Worm (Caenorhabditis elegans): ENCODE measurements around the gene chil-25.

The chil-25 gene

DNA sequence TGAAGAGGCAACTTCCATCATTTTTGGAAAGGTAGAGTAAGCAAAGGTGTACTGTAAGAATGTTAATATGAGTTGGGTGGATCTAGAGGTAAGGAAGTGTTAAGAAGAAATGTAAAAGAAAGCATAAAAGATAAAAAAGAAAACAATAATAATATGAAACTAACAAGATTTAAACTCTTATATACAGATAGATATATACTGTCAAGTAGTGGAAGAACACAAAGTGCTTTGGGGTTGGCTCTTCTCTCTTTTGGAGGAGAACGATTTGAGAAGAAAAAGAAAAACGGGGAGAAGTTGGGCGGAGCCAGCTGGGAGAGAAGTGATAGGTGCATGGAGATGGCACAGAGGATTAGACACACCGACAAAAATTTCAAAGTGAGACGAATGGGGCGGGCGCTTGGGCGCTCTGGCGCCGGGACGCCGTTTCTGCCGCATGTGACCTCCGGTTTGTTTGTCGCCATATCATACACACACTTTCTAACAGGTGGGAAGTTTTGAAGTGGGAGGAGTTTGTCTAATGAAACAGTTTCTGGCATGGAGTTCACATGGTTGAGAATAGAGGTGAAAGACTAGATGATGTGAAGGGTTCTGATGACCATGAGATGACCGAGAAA, 13.2 kb upstream of the chil-25 start, which contains the start of gene T19H5.4:
T19H5.4 (minus strand) TSS at position 51 of the 614 bp plus-strand sequence.
- TF ChIP-seq ets-7 (tag; optimal IDR thresholded peaks at IDR 0.05) (no peak), tra-4 (tag; optimal IDR thresholded peaks at IDR 0.05) (no peak), ceh-36 (tag; optimal IDR thresholded peaks at IDR 0.05) (no peak), tbx-11 (GFP tag; IDR thresholded peaks at IDR 0.05) (no peak), B0310.2 (tag; optimal IDR thresholded peaks at IDR 0.05) (no peak)

DNA sequence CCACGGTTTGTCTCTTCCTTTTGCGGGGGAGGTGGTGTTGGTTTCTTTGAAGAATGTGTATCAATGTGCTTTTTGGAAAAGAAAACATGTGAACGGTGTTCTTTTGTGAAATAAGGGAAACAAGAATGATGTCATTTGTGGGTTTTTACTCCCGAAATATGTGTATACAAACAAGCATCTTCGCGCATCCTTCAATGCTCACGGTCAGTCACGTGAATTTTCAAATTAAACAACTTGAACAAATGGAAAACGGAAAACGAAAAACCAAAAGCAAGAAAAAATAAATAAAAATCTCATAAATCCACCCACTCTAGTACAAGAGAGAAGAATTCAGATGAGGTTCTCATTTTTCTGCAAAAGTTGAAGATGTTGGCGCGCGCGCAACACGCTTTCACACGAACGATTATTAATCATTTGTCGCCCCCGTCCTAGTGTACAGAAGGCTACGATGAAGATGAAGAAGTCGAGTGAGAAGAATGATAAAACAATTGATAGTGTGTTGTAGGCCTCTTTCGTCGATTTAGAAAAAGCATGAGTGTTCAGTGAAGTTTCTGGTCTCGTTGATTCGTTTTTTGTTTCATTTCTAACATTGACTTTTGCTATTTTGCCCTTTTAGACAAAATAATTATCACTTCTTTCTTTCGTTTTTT, 10.9 kb upstream of the chil-25 start:
- TF ChIP-seq hmbx-1 (tag; optimal IDR thresholded peaks at IDR 0.05) (no peak), tbx-37 (GFP tag; conservative IDR thresholded peaks at IDR 0.05) (no peak), F13C5.2 (tag; optimal IDR thresholded peaks at IDR 0.05) (no peak), ama-1 (optimal IDR thresholded peaks at IDR 0.05) (no peak), ets-7 (tag; optimal IDR thresholded peaks at IDR 0.05) (no peak), aly-1 (tag; optimal IDR thresholded peaks at IDR 0.05) (no peak), sea-1 (GFP tag; conservative IDR thresholded peaks at IDR 0.05) (no peak), hnd-1 (tag; optimal IDR thresholded peaks at IDR 0.05) (no peak), pes-1 (GFP tag; IDR thresholded peaks at IDR 0.05) (no peak), ceh-13 (GFP tag; optimal IDR thresholded peaks at IDR 0.05) (no peak), hmg-4 (GFP tag; optimal IDR thresholded peaks at IDR 0.05) (no peak)

DNA sequence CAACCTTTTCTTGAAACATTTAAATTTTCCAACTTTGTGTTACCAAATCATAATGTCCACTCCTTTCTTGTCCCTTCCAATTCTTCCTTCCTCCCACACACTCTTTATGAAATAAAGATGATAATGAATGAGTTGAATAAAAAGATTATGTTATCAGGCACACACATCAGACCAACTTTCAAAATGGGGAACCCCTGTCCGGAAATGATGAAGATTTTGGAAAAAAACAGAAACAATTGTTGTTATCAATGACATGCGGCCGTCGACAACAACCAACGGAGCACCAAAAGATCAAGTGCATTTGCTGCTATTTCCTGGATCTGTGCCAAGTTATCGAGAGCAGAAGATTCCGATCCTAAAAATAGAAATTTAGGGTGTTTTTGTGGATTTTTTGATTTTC, 9.1 kb upstream of the chil-25 start:
- no peak for TF ChIP-seq ets-7 (tag; optimal IDR thresholded peaks at IDR 0.05)
- TF ChIP-seq tra-4 (tag; optimal IDR thresholded peaks at IDR 0.05): no peak
- TF ChIP-seq pes-1 (GFP tag; IDR thresholded peaks at IDR 0.05): no peak
- no peak for TF ChIP-seq scrt-1 (GFP tag; IDR thresholded peaks at IDR 0.05)
- TF ChIP-seq hmbx-1 (tag; optimal IDR thresholded peaks at IDR 0.05): no peak

DNA sequence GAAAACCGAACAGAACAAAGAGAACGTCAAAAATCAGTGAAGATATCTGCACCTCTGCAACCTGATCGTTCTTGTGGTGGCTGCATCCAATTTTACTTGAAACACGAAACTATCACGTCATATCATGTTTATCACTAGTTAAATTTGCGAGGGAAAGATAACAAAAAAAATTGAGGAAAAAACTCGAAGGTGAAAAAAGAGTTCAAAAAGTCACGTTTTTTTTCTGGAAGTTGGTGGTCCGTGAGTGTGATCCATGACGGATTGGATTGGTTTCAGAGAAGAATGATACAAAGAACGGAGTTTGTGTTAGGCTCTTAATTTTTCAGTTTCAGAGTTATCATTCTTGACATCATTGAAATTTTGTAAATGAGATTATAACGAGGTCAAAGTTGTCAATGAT, 8.3 kb upstream of the chil-25 start:
- TF ChIP-seq flt-1 (GFP tag; IDR thresholded peaks at IDR 0.05) (no peak), aly-1 (tag; optimal IDR thresholded peaks at IDR 0.05) (no peak), scrt-1 (GFP tag; IDR thresholded peaks at IDR 0.05) (no peak), F13C5.2 (tag; optimal IDR thresholded peaks at IDR 0.05) (no peak)

DNA sequence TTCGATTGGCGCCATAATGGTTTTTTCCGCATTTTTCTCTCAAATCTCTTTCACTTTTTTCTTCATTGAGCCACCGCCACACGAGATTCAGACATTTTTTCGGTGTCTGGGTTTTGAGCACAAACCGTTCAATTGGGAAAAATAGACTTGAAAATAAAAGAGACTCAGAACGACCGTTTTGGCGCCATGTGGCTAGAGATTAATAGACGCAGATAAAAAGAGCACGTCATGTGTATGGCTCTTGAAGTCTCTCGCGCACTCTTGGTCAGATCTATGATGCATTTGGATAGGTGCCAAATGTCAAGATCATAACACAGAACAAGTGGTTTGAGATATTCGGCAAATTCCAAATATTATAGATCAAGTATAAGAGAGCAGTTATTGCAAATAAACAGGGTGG, 7.2 kb upstream of the chil-25 start:
- TF ChIP-seq aly-1 (tag; optimal IDR thresholded peaks at IDR 0.05) (no peak), pes-1 (GFP tag; IDR thresholded peaks at IDR 0.05) (no peak), scrt-1 (GFP tag; IDR thresholded peaks at IDR 0.05) (no peak), ama-1 (optimal IDR thresholded peaks at IDR 0.05) (no peak), F13C5.2 (tag; optimal IDR thresholded peaks at IDR 0.05) (no peak), ceh-36 (tag; optimal IDR thresholded peaks at IDR 0.05) (no peak), B0310.2 (tag; optimal IDR thresholded peaks at IDR 0.05) (no peak), ets-7 (tag; optimal IDR thresholded peaks at IDR 0.05) (no peak), flt-1 (GFP tag; IDR thresholded peaks at IDR 0.05) (no peak), sea-1 (GFP tag; conservative IDR thresholded peaks at IDR 0.05) (no peak), hmbx-1 (tag; optimal IDR thresholded peaks at IDR 0.05) (no peak), hnd-1 (tag; optimal IDR thresholded peaks at IDR 0.05) (no peak), tra-4 (tag; optimal IDR thresholded peaks at IDR 0.05) (no peak), tbx-37 (GFP tag; conservative IDR thresholded peaks at IDR 0.05) (no peak)

DNA sequence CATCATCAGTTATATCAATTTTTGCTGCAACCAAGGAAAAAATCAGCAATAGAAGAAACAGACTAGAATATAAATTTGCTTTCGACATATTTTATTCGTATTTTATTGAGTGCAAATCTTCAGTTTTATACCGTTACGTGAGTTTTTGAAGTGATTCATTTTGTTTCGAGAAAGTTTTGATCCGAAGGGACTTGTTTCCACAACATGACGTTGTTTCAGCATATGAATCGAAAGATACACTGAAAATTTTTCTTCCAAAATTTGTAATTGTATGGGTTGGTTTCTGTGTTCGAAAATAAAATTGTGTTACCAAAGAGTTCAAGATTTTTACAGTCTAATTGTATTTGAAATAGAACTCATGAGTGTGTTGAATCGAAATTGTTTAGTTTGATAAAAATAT, 5.7 kb upstream of the chil-25 start, which contains the start of gene T19H5.7:
T19H5.7 (minus strand) TSS at position 101 of the 400 bp plus-strand sequence.
- TF ChIP-seq ama-1 (optimal IDR thresholded peaks at IDR 0.05) (no peak), ceh-36 (tag; optimal IDR thresholded peaks at IDR 0.05) (no peak), aly-1 (tag; optimal IDR thresholded peaks at IDR 0.05) (no peak), F13C5.2 (tag; optimal IDR thresholded peaks at IDR 0.05) (no peak), tbx-37 (GFP tag; conservative IDR thresholded peaks at IDR 0.05) (no peak), flt-1 (GFP tag; IDR thresholded peaks at IDR 0.05) (no peak), sea-1 (GFP tag; conservative IDR thresholded peaks at IDR 0.05) (no peak), pes-1 (GFP tag; IDR thresholded peaks at IDR 0.05) (no peak), tra-4 (tag; optimal IDR thresholded peaks at IDR 0.05) (no peak), tbx-11 (GFP tag; IDR thresholded peaks at IDR 0.05) (no peak), ets-7 (tag; optimal IDR thresholded peaks at IDR 0.05) (no peak), hmbx-1 (tag; optimal IDR thresholded peaks at IDR 0.05) (no peak), ceh-13 (GFP tag; optimal IDR thresholded peaks at IDR 0.05) (no peak), hmg-4 (GFP tag; optimal IDR thresholded peaks at IDR 0.05) (no peak), B0310.2 (tag; optimal IDR thresholded peaks at IDR 0.05) (no peak), hnd-1 (tag; optimal IDR thresholded peaks at IDR 0.05) (no peak)

DNA sequence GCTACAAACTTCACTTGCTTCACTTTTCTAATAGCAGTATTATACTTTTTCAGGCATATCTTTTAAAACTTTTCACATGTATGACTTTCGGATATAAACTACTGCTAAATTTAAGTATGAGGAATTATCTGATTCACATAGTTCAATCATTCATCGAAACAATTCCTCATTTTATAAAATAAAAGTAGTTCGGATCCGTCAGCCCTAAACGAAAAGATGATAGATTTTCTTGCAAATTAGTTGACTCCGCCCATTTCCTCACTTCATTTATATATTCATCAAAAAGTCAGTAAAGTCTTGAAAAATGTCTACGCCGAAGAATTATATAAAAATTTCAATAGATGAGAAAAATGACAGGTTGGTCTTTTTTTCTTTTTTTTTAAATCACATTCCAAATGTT, 3.3 kb upstream of the chil-25 start, which contains the start of gene chil-27:
chil-27 (plus strand) TSS at position 301 of the 400 bp plus-strand sequence.
- TF ChIP-seq ets-7 (tag; optimal IDR thresholded peaks at IDR 0.05) (no peak), pes-1 (GFP tag; IDR thresholded peaks at IDR 0.05) (no peak), B0310.2 (tag; optimal IDR thresholded peaks at IDR 0.05) (no peak), ceh-36 (tag; optimal IDR thresholded peaks at IDR 0.05) (no peak), flt-1 (GFP tag; IDR thresholded peaks at IDR 0.05) (no peak), tra-4 (tag; optimal IDR thresholded peaks at IDR 0.05) (no peak), sea-1 (GFP tag; conservative IDR thresholded peaks at IDR 0.05) (no peak), aly-1 (tag; optimal IDR thresholded peaks at IDR 0.05) (no peak), ama-1 (optimal IDR thresholded peaks at IDR 0.05) (no peak), hmg-4 (GFP tag; optimal IDR thresholded peaks at IDR 0.05) (no peak)

DNA sequence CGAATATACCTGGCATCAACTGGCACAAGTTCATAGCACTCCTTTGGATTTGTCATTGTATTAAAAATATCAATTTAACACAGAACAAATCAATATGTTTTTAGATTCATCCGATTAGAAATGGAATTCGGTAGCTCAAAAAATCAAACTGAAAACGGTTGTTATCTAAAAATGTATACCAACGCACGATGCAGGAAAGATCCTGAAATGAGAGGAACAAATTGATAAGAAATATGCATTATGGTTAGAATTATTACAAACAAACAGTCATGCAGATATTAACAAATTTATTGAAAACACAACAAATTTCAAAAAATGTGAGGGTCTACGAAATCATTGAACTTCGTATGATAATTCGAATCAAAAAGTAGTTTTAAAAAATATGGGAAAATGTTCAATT, 4.2 kb downstream of the chil-25 start, which contains the start of gene T19H5.6:
T19H5.6 (minus strand) TSS at position 195 of the 400 bp plus-strand sequence.
- TF ChIP-seq ceh-13 (GFP tag; optimal IDR thresholded peaks at IDR 0.05): no peak
- no peak for TF ChIP-seq scrt-1 (GFP tag; IDR thresholded peaks at IDR 0.05)
- no peak for TF ChIP-seq ceh-36 (tag; optimal IDR thresholded peaks at IDR 0.05)
- no peak for TF ChIP-seq pes-1 (GFP tag; IDR thresholded peaks at IDR 0.05)
- no peak for TF ChIP-seq hnd-1 (tag; optimal IDR thresholded peaks at IDR 0.05)
- no peak for TF ChIP-seq ets-7 (tag; optimal IDR thresholded peaks at IDR 0.05)
- TF ChIP-seq B0310.2 (tag; optimal IDR thresholded peaks at IDR 0.05): no peak
- TF ChIP-seq hmg-4 (GFP tag; optimal IDR thresholded peaks at IDR 0.05): no peak
- no peak for TF ChIP-seq tbx-37 (GFP tag; conservative IDR thresholded peaks at IDR 0.05)
- no peak for TF ChIP-seq ama-1 (optimal IDR thresholded peaks at IDR 0.05)
- no peak for TF ChIP-seq F13C5.2 (tag; optimal IDR thresholded peaks at IDR 0.05)
- no peak for TF ChIP-seq tbx-11 (GFP tag; IDR thresholded peaks at IDR 0.05)
- no peak for TF ChIP-seq hmbx-1 (tag; optimal IDR thresholded peaks at IDR 0.05)
- TF ChIP-seq sea-1 (GFP tag; conservative IDR thresholded peaks at IDR 0.05): no peak
- TF ChIP-seq flt-1 (GFP tag; IDR thresholded peaks at IDR 0.05): no peak
- TF ChIP-seq tra-4 (tag; optimal IDR thresholded peaks at IDR 0.05): no peak
- TF ChIP-seq aly-1 (tag; optimal IDR thresholded peaks at IDR 0.05): no peak

Measured in whole organism, early embryonic.